Worm (Caenorhabditis elegans) whole organism, young adult: ENCODE data around the gene W06D11.3.

Experiments
- C06A6.2 ChIP-seq: fragments of 200-800 bp; sonication (Bioruptor generic); conservative IDR thresholded peaks from 2 replicates; pipeline ENCODE4 v1.3.6; 2022; ENCODE audit warnings: missing genetic modification characterization, missing compliant biosample characterization
- F10E7.11 ChIP-seq: sonication (generic microtip); optimal IDR thresholded peaks from 2 replicates; lab custom pipeline; 2017; ENCODE audit warnings: mild to moderate bottlenecking, missing genetic modification characterization, moderate library complexity, missing compliant biosample characterization
- K12H6.12 ChIP-seq: fragments of 200-800 bp; sonication (Bioruptor generic); optimal IDR thresholded peaks from 2 replicates; lab custom pipeline; 2018; ENCODE audit warnings: mild to moderate bottlenecking, missing genetic modification characterization, missing compliant biosample characterization
- Y53F4B.3 ChIP-seq: fragments of 200-800 bp; sonication (Bioruptor generic); IDR thresholded peaks from 2 replicates; pipeline ENCODE4 v1.3.6; 2022; ENCODE audit warnings: missing genetic modification reagents, missing genetic modification characterization, missing compliant biosample characterization
- Y95B8A.8 ChIP-seq: fragments of 200-800 bp; sonication (Bioruptor generic); IDR thresholded peaks from 2 replicates; pipeline ENCODE4 v1.3.6; 2022; ENCODE audit warnings: missing genetic modification reagents, missing genetic modification characterization, missing compliant biosample characterization
- aptf-2 ChIP-seq: fragments of 200-800 bp; sonication (Bioruptor generic); conservative IDR thresholded peaks from 2 replicates; pipeline ENCODE4 v1.3.6; 2022; ENCODE audit warnings: missing genetic modification reagents, missing genetic modification characterization, missing compliant biosample characterization
- atf-7 ChIP-seq: sonication (generic microtip); optimal IDR thresholded peaks from 2 replicates; lab custom pipeline; 2017; ENCODE audit warnings: mild to moderate bottlenecking, missing genetic modification characterization, missing compliant biosample characterization
- attf-5 ChIP-seq: fragments of 200-800 bp; sonication (Bioruptor generic); optimal IDR thresholded peaks from 2 replicates; lab custom pipeline; 2018; ENCODE audit warnings: mild to moderate bottlenecking, missing genetic modification characterization, missing compliant biosample characterization
- bed-2 ChIP-seq: fragments of 200-800 bp; sonication (Bioruptor generic); IDR thresholded peaks from 2 replicates; pipeline ENCODE4 v1.3.6; 2022; ENCODE audit warnings: missing genetic modification reagents, missing genetic modification characterization, missing compliant biosample characterization
- cebp-2 ChIP-seq: fragments of 200-800 bp; sonication (Bioruptor generic); IDR thresholded peaks from 2 replicates; pipeline ENCODE4 v1.3.6; 2022; ENCODE audit warnings: missing genetic modification characterization, missing compliant biosample characterization
- ceh-40 ChIP-seq: fragments of 200-800 bp; sonication (Bioruptor generic); IDR thresholded peaks from 2 replicates; pipeline ENCODE4 v1.3.6; 2022; ENCODE audit warnings: missing genetic modification characterization, missing compliant biosample characterization
- ceh-58 ChIP-seq: fragments of 200-800 bp; sonication (Bioruptor generic); IDR thresholded peaks from 2 replicates; pipeline ENCODE4 v1.3.6; 2022; ENCODE audit warnings: missing genetic modification characterization, missing compliant biosample characterization
- die-1 ChIP-seq: sonication (generic microtip); optimal IDR thresholded peaks from 2 replicates; lab custom pipeline; 2016; ENCODE audit warnings: missing genotype, mild to moderate bottlenecking, missing genetic modification characterization, missing compliant biosample characterization
- dox-1 ChIP-seq: fragments of 200-800 bp; sonication (Bioruptor generic); IDR thresholded peaks from 2 replicates; pipeline ENCODE4 v1.3.6; 2022; ENCODE audit warnings: missing genetic modification reagents, missing genetic modification characterization, missing compliant biosample characterization
- dpl-1 ChIP-seq: fragments of 150-350 bp; optimal IDR thresholded peaks from 2 replicates; lab custom pipeline; 2014; ENCODE audit warnings: missing biosample characterization, missing genetic modification reagents, missing genetic modification characterization
- efl-1 ChIP-seq: fragments of 150-350 bp; optimal IDR thresholded peaks from 2 replicates; lab custom pipeline; 2014; ENCODE audit warnings: missing biosample characterization, missing genetic modification reagents, missing genetic modification characterization
- egl-18 ChIP-seq: fragments of 200-800 bp; sonication (Bioruptor generic); IDR thresholded peaks from 2 replicates; pipeline ENCODE4 v1.3.6; 2022; ENCODE audit warnings: missing genetic modification reagents, missing genetic modification characterization, missing compliant biosample characterization
- egl-44 ChIP-seq: fragments of 200-800 bp; sonication (Bioruptor generic); IDR thresholded peaks from 2 replicates; pipeline ENCODE4 v1.3.6; 2022; ENCODE audit warnings: missing genetic modification reagents, missing genetic modification characterization, missing compliant biosample characterization
- egrh-3 ChIP-seq: fragments of 200-800 bp; sonication (Bioruptor generic); IDR thresholded peaks from 2 replicates; pipeline ENCODE4 v1.3.6; 2022; ENCODE audit warnings: missing genetic modification reagents, missing genetic modification characterization, missing compliant biosample characterization
- ekl-4 ChIP-seq: fragments of 200-800 bp; sonication (Bioruptor generic); IDR thresholded peaks from 2 replicates; pipeline ENCODE4 v1.3.6; 2022; ENCODE audit warnings: missing genetic modification reagents, missing genetic modification characterization, missing compliant biosample characterization
- him-1 ChIP-seq: sonication (generic microtip); optimal IDR thresholded peaks from 2 replicates; lab custom pipeline; 2016; ENCODE audit warnings: missing genotype, missing genetic modification reagents, missing genetic modification characterization, missing compliant biosample characterization
- hlh-26 ChIP-seq: fragments of 200-800 bp; sonication (Bioruptor generic); conservative IDR thresholded peaks from 2 replicates; pipeline ENCODE4 v1.3.6; 2022; ENCODE audit warnings: missing genetic modification reagents, missing genetic modification characterization, missing compliant biosample characterization
- hmg-1.2 ChIP-seq: fragments of 200-800 bp; sonication (Bioruptor generic); IDR thresholded peaks from 2 replicates; pipeline ENCODE4 v1.3.6; 2022; ENCODE audit warnings: missing genetic modification reagents, missing genetic modification characterization, missing compliant biosample characterization
- lin-40 ChIP-seq: sonication (generic microtip); optimal IDR thresholded peaks from 2 replicates; lab custom pipeline; 2016; ENCODE audit warnings: missing genetic modification characterization, mild to moderate bottlenecking, missing compliant biosample characterization, missing genotype, missing genetic modification reagents
- lin-54 ChIP-seq: fragments of 200-800 bp; sonication (Bioruptor generic); optimal IDR thresholded peaks from 2 replicates; lab custom pipeline; 2018; ENCODE audit warnings: mild to moderate bottlenecking, missing genetic modification characterization, missing compliant biosample characterization
- lir-1 ChIP-seq: fragments of 200-800 bp; sonication (Bioruptor generic); conservative IDR thresholded peaks from 2 replicates; pipeline ENCODE4 v1.3.6; 2022; ENCODE audit warnings: missing genetic modification reagents, missing genetic modification characterization, missing compliant biosample characterization
- madf-6 ChIP-seq: fragments of 200-800 bp; sonication (Bioruptor generic); IDR thresholded peaks from 2 replicates; pipeline ENCODE4 v1.3.6; 2022; ENCODE audit warnings: missing genetic modification reagents, missing genetic modification characterization, missing compliant biosample characterization
- madf-8 ChIP-seq: fragments of 200-800 bp; sonication (Bioruptor generic); conservative IDR thresholded peaks from 2 replicates; pipeline ENCODE4 v1.3.6; 2022; ENCODE audit warnings: missing genetic modification reagents, missing genetic modification characterization, missing compliant biosample characterization
- mcd-1 ChIP-seq: fragments of 200-800 bp; sonication (Bioruptor generic); IDR thresholded peaks from 2 replicates; pipeline ENCODE4 v1.3.6; 2022; ENCODE audit warnings: missing genetic modification reagents, missing genetic modification characterization, missing compliant biosample characterization
- nfya-2 ChIP-seq: fragments of 200-800 bp; sonication (Bioruptor generic); IDR thresholded peaks from 2 replicates; pipeline ENCODE4 v1.3.6; 2022; ENCODE audit warnings: missing genetic modification reagents, missing genetic modification characterization, missing compliant biosample characterization
- nhr-120 ChIP-seq: fragments of 200-800 bp; sonication (Bioruptor generic); IDR thresholded peaks from 2 replicates; pipeline ENCODE4 v1.3.6; 2022; ENCODE audit warnings: missing genetic modification characterization, missing compliant biosample characterization
- nhr-179 ChIP-seq: sonication (generic microtip); optimal IDR thresholded peaks from 2 replicates; lab custom pipeline; 2016; ENCODE audit warnings: mild to moderate bottlenecking, missing genetic modification characterization, missing compliant biosample characterization
- nhr-27 ChIP-seq: fragments of 200-800 bp; sonication (Bioruptor generic); optimal IDR thresholded peaks from 2 replicates; lab custom pipeline; 2018; ENCODE audit warnings: mild to moderate bottlenecking, missing genetic modification characterization, moderate library complexity, missing compliant biosample characterization
- nhr-80 ChIP-seq: sonication (generic microtip); optimal IDR thresholded peaks from 2 replicates; lab custom pipeline; 2016; ENCODE audit warnings: missing genetic modification characterization, missing compliant biosample characterization
- pbrm-1 ChIP-seq: fragments of 200-800 bp; sonication (Bioruptor generic); IDR thresholded peaks from 2 replicates; pipeline ENCODE4 v1.3.6; 2022; ENCODE audit warnings: missing genetic modification reagents, missing genetic modification characterization, missing compliant biosample characterization
- pha-4 ChIP-seq: fragments of 150-350 bp; sonication (generic microtip); optimal IDR thresholded peaks from 2 replicates; lab custom pipeline; 2014; ENCODE audit warnings: missing biosample characterization, missing genetic modification reagents, missing genetic modification characterization
- rpc-1 ChIP-seq, 2 experiments: fragments of 150-350 bp in 1 of 2; sonication (generic microtip) in 1 of 2; optimal IDR thresholded peaks; 2 replicates each; lab custom pipeline; 2014 to 2018; ENCODE audit warnings: missing biosample characterization in 1 of 2, missing genetic modification characterization in 1 of 2, missing genetic modification reagents in 1 of 2, missing genotype in 1 of 2
- snpc-4 ChIP-seq, 5 experiments: fragments of 150-350 bp in 1 of 5; sonication (generic microtip) in 4 of 5; optimal IDR thresholded peaks; 2 replicates each; lab custom pipeline; 2014 to 2018; ENCODE audit warnings: missing genetic modification characterization in 5 of 5, missing biosample characterization in 3 of 5, antibody characterized with exemption in 2 of 5, mild to moderate bottlenecking in 2 of 5, missing compliant biosample characterization in 2 of 5, missing genotype in 2 of 5, moderate library complexity in 2 of 5, missing genetic modification reagents in 1 of 5
- sptf-2 ChIP-seq: fragments of 200-800 bp; sonication (Bioruptor generic); optimal IDR thresholded peaks from 2 replicates; lab custom pipeline; 2018; ENCODE audit warnings: mild to moderate bottlenecking, missing genetic modification characterization, missing compliant biosample characterization
- unc-130 ChIP-seq: sonication (generic microtip); optimal IDR thresholded peaks from 2 replicates; lab custom pipeline; 2016; ENCODE audit warnings: missing genetic modification reagents, missing genetic modification characterization, missing compliant biosample characterization
- xnd-1 ChIP-seq: sonication (generic microtip); optimal IDR thresholded peaks from 2 replicates; lab custom pipeline; 2016; ENCODE audit warnings: missing genotype, missing genetic modification reagents, missing genetic modification characterization, missing compliant biosample characterization
- ztf-28 ChIP-seq: fragments of 200-800 bp; sonication (Bioruptor generic); IDR thresholded peaks from 2 replicates; pipeline ENCODE4 v1.3.6; 2022; ENCODE audit warnings: missing genetic modification reagents, missing genetic modification characterization, missing compliant biosample characterization

W06D11.3 gene

ce11 chrX:12282911-12283310 is 15.6 kb upstream of the W06D11.3 start, which contains the start of gene C04B4.2:
C04B4.2 (plus strand) TSS chrX:12283281.
- peak; percentile 83 for TF ChIP-seq madf-6 (GFP tag; lab: Robert Waterston, UW)
- peak; percentile 43; the same call in 1 of the 2 replicates for TF ChIP-seq hmg-1.2
- no peak for TF ChIP-seq ceh-58 (GFP tag; lab: Robert Waterston, UW)
- peak; percentile 78 for TF ChIP-seq efl-1 (GFP tag; lab: Kevin White, UChicago)
- TF ChIP-seq dox-1 (GFP tag; lab: Robert Waterston, UW) = peak; percentile 5; the same call in 1 of the 2 replicates
- TF ChIP-seq xnd-1 (tag; lab: Kevin White, UChicago) = peak; percentile 51
- TF ChIP-seq dpl-1 (GFP tag; lab: Kevin White, UChicago) = peak; percentile 26
- TF ChIP-seq aptf-2 = peak; percentile 49; the same call in 1 of the 2 replicates
- TF ChIP-seq egrh-3 (GFP tag; lab: Robert Waterston, UW) = peak; percentile 54; the same call in 1 of the 2 replicates
- TF ChIP-seq atf-7 = no peak
- no peak for TF ChIP-seq Y53F4B.3
- no peak for TF ChIP-seq nhr-27 (tag; lab: Kevin White, UChicago)
- peak; percentile 64 for TF ChIP-seq madf-8

DNA sequence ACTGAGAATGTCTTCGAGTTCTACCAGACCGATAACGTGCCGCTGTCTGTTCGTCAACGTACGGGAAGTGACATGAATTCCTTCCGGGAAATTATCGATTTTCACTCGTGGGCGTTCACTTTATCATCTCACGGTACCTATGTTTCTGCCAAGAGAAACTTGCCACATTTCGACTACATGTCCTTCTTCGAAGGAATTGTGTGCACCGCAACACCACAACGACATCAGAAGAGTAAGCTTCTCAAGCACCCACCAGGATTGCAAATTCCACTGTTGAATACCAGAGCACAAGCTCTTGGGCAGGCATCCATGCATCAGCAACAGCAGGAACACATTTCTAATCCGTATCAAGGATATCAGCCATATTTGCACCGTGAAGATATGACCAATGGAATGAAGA is 14.3 kb upstream of the W06D11.3 start:
- TF ChIP-seq ceh-40 (GFP tag; lab: Robert Waterston, UW) (no peak), K12H6.12 (tag; lab: Kevin White, UChicago) (no peak), egl-18 (GFP tag; lab: Robert Waterston, UW) (no peak), C06A6.2 (GFP tag; lab: Robert Waterston, UW) (no peak), sptf-2 (GFP tag; lab: Kevin White, UChicago) (no peak)
- TF ChIP-seq, all 124 proteins: peak for 0

- TF ChIP-seq pbrm-1 (GFP tag; lab: Robert Waterston, UW) = no peak
- no peak for TF ChIP-seq dpl-1 (GFP tag; lab: Kevin White, UChicago)
- TF ChIP-seq ztf-28 (GFP tag; lab: Robert Waterston, UW) = no peak
- TF ChIP-seq nhr-120 (GFP tag; lab: Robert Waterston, UW) = no peak
- TF ChIP-seq nhr-179 (tag; lab: Kevin White, UChicago) = no peak
- no peak for TF ChIP-seq snpc-4 (GFP tag; optimal IDR thresholded peaks at IDR 0.05; lab: Kevin White, UChicago)
- TF ChIP-seq snpc-4 (tag; optimal IDR thresholded peaks at IDR 0.05; lab: Kevin White, UChicago) = no peak
- no peak for TF ChIP-seq rpc-1 (optimal IDR thresholded peaks at IDR 0.05; lab: Kevin White, UChicago)
- no peak for TF ChIP-seq rpc-1 (tag; optimal IDR thresholded peaks at IDR 0.05; lab: Kevin White, UChicago)
- no peak for TF ChIP-seq ekl-4 (GFP tag; lab: Robert Waterston, UW)
Measured at ce11 chrX:12285496-12285895, 13.0 kb upstream of the W06D11.3 start, which contains the start of gene lips-2. lips-2 (plus strand) TSS chrX:12285796.

- TF ChIP-seq Y53F4B.3 = no peak
- TF ChIP-seq egl-18 (GFP tag; lab: Robert Waterston, UW) = no peak
- no peak for TF ChIP-seq unc-130 (GFP tag; lab: Kevin White, UChicago)
- no peak for TF ChIP-seq nfya-2 (GFP tag; lab: Robert Waterston, UW)
Measured at ce11 chrX:12288254-12288653, 10.2 kb upstream of the W06D11.3 start, which contains the start of gene C04B4.5. C04B4.5 (minus strand) TSS chrX:12288354.

DNA sequence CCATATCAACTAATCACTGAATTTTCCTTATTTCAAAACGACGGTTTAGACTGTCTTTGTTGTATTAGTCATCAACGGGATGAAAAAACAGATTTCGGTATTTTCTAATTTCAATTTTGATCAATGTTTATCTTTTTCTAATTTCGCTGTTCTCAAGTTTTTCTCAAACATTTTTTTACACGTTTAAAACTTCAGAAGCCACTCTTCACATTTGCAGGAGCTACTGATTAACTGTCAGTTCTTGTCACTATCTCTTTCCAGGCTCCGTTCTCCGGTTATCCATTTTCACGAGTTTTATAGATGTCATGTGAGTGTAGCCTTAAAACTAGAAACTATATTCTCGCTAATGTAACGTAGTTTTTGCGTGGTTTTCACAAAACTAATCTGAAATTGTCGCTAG is 7.9 kb upstream of the W06D11.3 start, which contains the start of gene C04B4.4:
C04B4.4 (plus strand) TSS at position 301 of the 400 bp plus-strand sequence.
- TF ChIP-seq lin-54 (GFP tag; lab: Kevin White, UChicago) (no peak), pha-4 (no peak), attf-5 (no peak), die-1 (no peak), hlh-26 (GFP tag; lab: Robert Waterston, UW) (no peak), him-1 (tag; lab: Kevin White, UChicago) (no peak), cebp-2 (no peak), bed-2 (GFP tag; lab: Robert Waterston, UW) (no peak), F10E7.11 (tag; lab: Kevin White, UChicago) (no peak), lir-1 (GFP tag; lab: Robert Waterston, UW) (no peak), nhr-80 (tag; lab: Kevin White, UChicago) (no peak), lin-40 (tag; lab: Kevin White, UChicago) (no peak), Y95B8A.8 (GFP tag; lab: Robert Waterston, UW) (no peak), mcd-1 (GFP tag; lab: Robert Waterston, UW) (no peak), egl-44 (GFP tag; lab: Robert Waterston, UW) (no peak), efl-1 (GFP tag; lab: Kevin White, UChicago) (no peak), ceh-58 (GFP tag; lab: Robert Waterston, UW) (no peak)
